Fruit fly (Drosophila melanogaster) S2 (cell line): Measurements from ENCODE around the gene TTLL4A.

ENCODE experiments used
- CG8478 ChIP-seq: fragments of >200 bp; optimal IDR thresholded peaks from 2 replicates; lab custom pipeline; 2018
- CTCF ChIP-seq, 2 experiments: fragments of >200 bp; optimal IDR thresholded peaks; 2 replicates each; lab custom pipeline; 2018

DNA sequence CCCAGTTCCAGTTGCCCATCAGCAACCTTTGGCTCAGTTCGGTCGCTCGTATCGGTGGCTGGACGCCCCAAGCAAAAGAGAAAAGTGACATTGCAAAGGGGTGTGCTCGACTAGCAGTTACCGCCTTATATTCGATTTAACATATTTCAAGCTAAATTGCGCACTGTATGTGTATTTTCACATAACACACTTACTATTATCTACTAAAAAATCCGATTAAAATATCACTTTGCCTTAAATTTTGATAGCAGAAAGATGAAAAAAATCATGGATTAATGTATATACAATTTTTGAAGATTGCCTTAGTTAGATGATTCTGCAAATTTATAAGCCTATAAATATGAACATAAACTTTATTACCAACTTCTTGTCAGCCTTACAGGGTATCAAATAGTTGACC lies 32.4 kb downstream of the TTLL4A start:
- no peak for TF ChIP-seq CG8478 (lab: Kevin White, UChicago)
- TF ChIP-seq CTCF (optimal IDR thresholded peaks at IDR 0.05; lab: Kevin White, UChicago): no peak
